Fruit fly (Drosophila melanogaster): ENCODE results near the gene Ggt-1.

Ggt-1 gene

DNA sequence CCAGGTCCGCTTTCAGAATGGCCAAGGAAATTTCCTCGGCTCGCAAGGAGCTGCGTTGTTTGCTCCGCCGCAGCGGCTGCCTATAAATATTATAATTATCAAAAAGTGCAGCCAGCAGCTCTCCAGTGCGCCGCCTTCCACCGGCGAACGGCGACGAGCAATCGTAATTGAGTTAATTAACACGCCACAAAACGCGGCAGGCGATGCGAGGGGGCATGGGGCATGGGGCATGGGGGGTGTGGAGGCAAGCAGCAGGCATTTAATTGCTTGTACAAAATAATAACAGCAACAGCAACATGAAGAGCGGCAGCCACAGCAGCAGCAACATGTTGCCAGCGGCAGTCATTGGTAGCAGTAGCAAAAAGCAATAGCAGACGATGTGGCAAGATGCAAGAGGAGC, 38.4 kb upstream of the Ggt-1 start:
- TF ChIP-seq CG13204 (GFP tag; optimal IDR thresholded peaks at IDR 0.05) (peak; percentile 85), CG34367 (tag; optimal IDR thresholded peaks at IDR 0.05) (no peak), EcR (GFP tag; optimal IDR thresholded peaks at IDR 0.05) (no peak), CG8301 (tag; optimal IDR thresholded peaks at IDR 0.05) (no peak)

DNA sequence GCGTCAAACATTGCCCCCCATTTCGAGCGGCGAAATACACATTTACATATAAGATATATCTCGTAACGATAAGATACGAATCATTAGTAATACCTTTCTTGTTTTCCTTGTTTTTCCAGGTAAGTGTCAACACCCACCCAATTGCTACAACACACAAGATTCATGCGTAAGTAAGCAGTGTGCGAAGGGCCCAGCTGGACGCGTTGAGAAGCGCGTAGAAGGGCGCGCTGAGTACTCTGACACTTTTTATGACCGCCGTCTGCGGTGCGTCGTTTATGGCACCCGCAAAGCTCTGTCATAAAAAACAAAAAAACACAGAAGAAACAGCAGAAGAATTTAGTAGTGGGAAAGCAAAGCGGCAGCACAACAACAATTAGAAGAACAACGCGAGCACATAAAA, 35.4 kb upstream of the Ggt-1 start:
- no peak for TF ChIP-seq CG4496 (GFP tag; IDR thresholded peaks at IDR 0.05)
- no peak for TF ChIP-seq EcR (GFP tag; optimal IDR thresholded peaks at IDR 0.05)
- no peak for TF ChIP-seq gl (tag; optimal IDR thresholded peaks at IDR 0.05)
- TF ChIP-seq CG13204 (GFP tag; optimal IDR thresholded peaks at IDR 0.05): no peak
- no peak for TF ChIP-seq Pif1A (GFP tag; optimal IDR thresholded peaks at IDR 0.05)
- TF ChIP-seq CG8159 (tag; optimal IDR thresholded peaks at IDR 0.05): no peak
- TF ChIP-seq Snoo (tag; optimal IDR thresholded peaks at IDR 0.05): no peak
- TF ChIP-seq CG9948 (tag; optimal IDR thresholded peaks at IDR 0.05): no peak
- TF ChIP-seq CG34367 (tag; optimal IDR thresholded peaks at IDR 0.05): no peak

DNA sequence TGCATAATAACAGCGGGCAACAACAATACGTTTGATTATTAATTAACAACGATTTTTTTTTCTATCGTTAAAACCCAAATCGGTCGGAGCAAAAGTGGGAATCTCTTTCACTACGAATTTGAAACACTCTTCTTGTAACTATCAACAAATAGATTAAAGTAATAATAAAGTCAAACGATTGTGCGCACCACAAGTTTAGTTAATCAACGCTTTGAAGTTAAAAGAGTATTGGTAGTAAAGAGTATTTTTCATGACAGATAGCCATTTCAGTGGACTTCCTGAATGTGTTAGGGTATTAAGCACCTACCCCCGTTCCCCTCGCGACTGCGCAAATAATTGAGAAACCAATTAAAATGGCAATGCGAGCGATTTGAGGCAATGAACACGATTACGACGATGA, 34.5 kb upstream of the Ggt-1 start:
- TF ChIP-seq CG15710 (tag; optimal IDR thresholded peaks at IDR 0.05) (peak; percentile 39), CG8159 (tag; optimal IDR thresholded peaks at IDR 0.05) (peak; percentile 29), CG34367 (tag; optimal IDR thresholded peaks at IDR 0.05) (peak; percentile 41), CG10348 (GFP tag; IDR thresholded peaks at IDR 0.05) (peak; percentile 59; the same call in 1 of the 2 replicates), fd96Ca (GFP tag; IDR thresholded peaks at IDR 0.05) (peak; percentile 94), CG8301 (tag; optimal IDR thresholded peaks at IDR 0.05) (peak; percentile 57), gl (tag; optimal IDR thresholded peaks at IDR 0.05) (no peak), rn (GFP tag; IDR thresholded peaks at IDR 0.05) (peak; percentile 81), Snoo (tag; optimal IDR thresholded peaks at IDR 0.05) (peak; percentile 23), CG14655 (GFP tag; optimal IDR thresholded peaks at IDR 0.05) (peak; percentile 56), CG13204 (GFP tag; optimal IDR thresholded peaks at IDR 0.05) (no peak), CG12605 (GFP tag; IDR thresholded peaks at IDR 0.05) (peak; percentile 63), EcR (GFP tag; optimal IDR thresholded peaks at IDR 0.05) (no peak), D1 (tag; optimal IDR thresholded peaks at IDR 0.05) (no peak), Pif1A (GFP tag; optimal IDR thresholded peaks at IDR 0.05) (peak; percentile 59), CG17806 (tag; optimal IDR thresholded peaks at IDR 0.05) (peak; percentile 37), Ets98B (GFP tag; IDR thresholded peaks at IDR 0.05) (peak; percentile 91), Pif1B (GFP tag; optimal IDR thresholded peaks at IDR 0.05) (peak; percentile 29), CG9948 (tag; optimal IDR thresholded peaks at IDR 0.05) (peak; percentile 40), CG32121 (GFP tag; IDR thresholded peaks at IDR 0.05) (peak; percentile 92), CG4496 (GFP tag; IDR thresholded peaks at IDR 0.05) (peak; percentile 94)

DNA sequence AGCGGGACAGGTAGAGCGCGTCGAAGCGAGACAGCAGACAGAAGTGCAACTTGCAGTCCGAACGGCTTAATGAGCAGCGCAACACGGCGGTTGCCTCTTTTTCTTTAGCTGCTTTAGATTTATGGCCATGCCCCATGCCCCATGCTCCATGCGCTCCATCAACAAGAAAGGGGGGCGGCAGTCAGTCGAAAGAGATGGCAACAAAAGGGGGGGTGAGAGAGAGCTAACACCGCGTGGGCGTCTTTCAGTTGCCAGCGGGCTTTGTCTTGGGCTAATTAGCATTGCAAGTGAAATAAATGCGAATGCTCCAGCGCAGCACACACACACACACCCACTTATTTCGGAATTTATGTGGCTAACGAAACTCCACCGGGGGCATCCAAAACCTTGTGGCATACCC, 32.8 kb upstream of the Ggt-1 start:
- TF ChIP-seq CG34367 (tag; optimal IDR thresholded peaks at IDR 0.05) (no peak), Ets98B (GFP tag; IDR thresholded peaks at IDR 0.05) (no peak), CG12605 (GFP tag; IDR thresholded peaks at IDR 0.05) (no peak), Snoo (tag; optimal IDR thresholded peaks at IDR 0.05) (no peak), CG32121 (GFP tag; IDR thresholded peaks at IDR 0.05) (no peak), fd96Ca (GFP tag; IDR thresholded peaks at IDR 0.05) (no peak), CG14655 (GFP tag; optimal IDR thresholded peaks at IDR 0.05) (no peak)

DNA sequence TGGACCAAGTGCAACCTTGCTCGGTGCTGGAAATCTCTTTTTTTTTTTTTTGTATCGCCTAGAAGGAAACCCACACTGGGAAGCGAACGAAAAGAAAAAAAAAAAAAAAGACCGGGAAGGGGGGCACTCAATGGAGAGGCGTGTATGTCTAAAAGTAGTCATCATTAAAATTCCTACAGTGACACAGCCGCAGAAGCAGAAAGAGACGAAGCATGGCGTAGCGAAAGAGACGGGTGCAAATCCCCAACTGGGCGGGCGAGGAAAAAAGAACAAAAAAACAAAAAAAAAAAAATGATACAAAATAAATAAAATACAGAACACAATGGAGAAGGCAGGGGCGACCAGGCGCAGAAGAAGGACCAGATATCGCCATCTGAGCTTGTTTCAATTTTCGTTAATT, 32.4 kb upstream of the Ggt-1 start:
- TF ChIP-seq CG9948 (tag; optimal IDR thresholded peaks at IDR 0.05) (peak; percentile 61), CG13204 (GFP tag; optimal IDR thresholded peaks at IDR 0.05) (peak; percentile 64), CG12605 (GFP tag; IDR thresholded peaks at IDR 0.05) (peak; percentile 18; the same call in 1 of the 2 replicates), Pif1B (GFP tag; optimal IDR thresholded peaks at IDR 0.05) (peak; percentile 55), CG34367 (tag; optimal IDR thresholded peaks at IDR 0.05) (peak; percentile 62), CG15710 (tag; optimal IDR thresholded peaks at IDR 0.05) (peak; percentile 66), Pif1A (GFP tag; optimal IDR thresholded peaks at IDR 0.05) (peak; percentile 64), CG14655 (GFP tag; optimal IDR thresholded peaks at IDR 0.05) (peak; percentile 39), CG4496 (GFP tag; IDR thresholded peaks at IDR 0.05) (0 out of 3 replicates have a peak, but pooled peaks have one; percentile 16), gl (tag; optimal IDR thresholded peaks at IDR 0.05) (peak; percentile 76), CG8159 (tag; optimal IDR thresholded peaks at IDR 0.05) (peak; percentile 70), CG17806 (tag; optimal IDR thresholded peaks at IDR 0.05) (peak; percentile 58), Snoo (tag; optimal IDR thresholded peaks at IDR 0.05) (no peak), fd96Ca (GFP tag; IDR thresholded peaks at IDR 0.05) (no peak), CG10348 (GFP tag; IDR thresholded peaks at IDR 0.05) (no peak), EcR (GFP tag; optimal IDR thresholded peaks at IDR 0.05) (no peak)

DNA sequence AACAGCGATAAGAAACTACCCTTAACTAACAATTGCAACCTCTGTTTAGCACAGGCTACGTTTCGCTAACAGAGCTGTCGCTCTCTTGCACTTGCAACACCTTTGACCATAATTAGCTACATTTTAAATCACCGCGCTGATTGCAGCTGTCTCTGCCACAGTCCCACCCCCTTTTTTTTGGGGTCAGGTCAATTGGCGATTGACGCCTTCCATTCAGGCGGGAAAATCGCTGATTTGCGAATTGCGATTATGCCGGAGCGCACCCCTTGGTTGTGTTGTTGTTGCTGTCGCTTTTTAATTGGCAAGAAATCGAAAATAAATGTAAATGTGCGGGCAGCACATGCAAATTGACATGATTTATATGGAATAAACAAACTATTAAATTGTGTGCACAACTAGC, 31.0 kb upstream of the Ggt-1 start:
- TF ChIP-seq Pif1A (GFP tag; optimal IDR thresholded peaks at IDR 0.05) (no peak), CG34367 (tag; optimal IDR thresholded peaks at IDR 0.05) (no peak), CG8159 (tag; optimal IDR thresholded peaks at IDR 0.05) (no peak), EcR (GFP tag; optimal IDR thresholded peaks at IDR 0.05) (no peak), CG13204 (GFP tag; optimal IDR thresholded peaks at IDR 0.05) (no peak), Pif1B (GFP tag; optimal IDR thresholded peaks at IDR 0.05) (no peak), gl (tag; optimal IDR thresholded peaks at IDR 0.05) (no peak), CG32121 (GFP tag; IDR thresholded peaks at IDR 0.05) (no peak), CG8301 (tag; optimal IDR thresholded peaks at IDR 0.05) (no peak), CG15710 (tag; optimal IDR thresholded peaks at IDR 0.05) (no peak), rn (GFP tag; IDR thresholded peaks at IDR 0.05) (no peak), CG10348 (GFP tag; IDR thresholded peaks at IDR 0.05) (no peak), CG17806 (tag; optimal IDR thresholded peaks at IDR 0.05) (no peak), CG14655 (GFP tag; optimal IDR thresholded peaks at IDR 0.05) (no peak), Ets98B (GFP tag; IDR thresholded peaks at IDR 0.05) (no peak)

Measured in whole organism, pupa.